Fruit fly (Drosophila melanogaster) whole organism, embryonic: ENCODE data around the gene CG10338.

Experiments used
- ATbp ChIP-seq: fragments of 200-800 bp; sonication (Bioruptor generic); optimal IDR thresholded peaks from 2 replicates; lab custom pipeline; 2017; ENCODE audit warnings: missing biosample characterization, mild to moderate bottlenecking, missing genetic modification characterization, missing genetic modification reagents
- CG10431 ChIP-seq: fragments of 200-800 bp; sonication (Bioruptor generic); optimal IDR thresholded peaks from 3 replicates; lab custom pipeline; 2018; ENCODE audit warnings: missing biosample characterization, mild to moderate bottlenecking, missing genetic modification characterization
- CG10565 ChIP-seq: fragments of 200-800 bp; sonication (Bioruptor generic); optimal IDR thresholded peaks from 3 replicates; lab custom pipeline; 2016; ENCODE audit warnings: missing biosample characterization, mild to moderate bottlenecking, missing genetic modification characterization
- CG11695 ChIP-seq: fragments of 200-800 bp; sonication (Bioruptor generic); IDR thresholded peaks from 3 replicates; pipeline ENCODE4 v1.3.6; 2022; ENCODE audit warnings: missing biosample characterization, missing genetic modification characterization
- CG11723 ChIP-seq: fragments of 200-800 bp; sonication (Bioruptor generic); optimal IDR thresholded peaks from 2 replicates; lab custom pipeline; 2017; ENCODE audit warnings: missing biosample characterization, mild to moderate bottlenecking, missing genetic modification characterization
- CG12104 ChIP-seq: fragments of 200-800 bp; sonication (Bioruptor generic); optimal IDR thresholded peaks from 3 replicates; lab custom pipeline; 2016; ENCODE audit warnings: missing biosample characterization, missing genetic modification characterization
- CG12155 ChIP-seq: fragments of 200-800 bp; sonication (Bioruptor generic); optimal IDR thresholded peaks from 3 replicates; lab custom pipeline; 2016; ENCODE audit warnings: missing biosample characterization, missing genetic modification characterization
- CG12236 ChIP-seq: fragments of 200-800 bp; sonication (Bioruptor generic); optimal IDR thresholded peaks from 2 replicates; lab custom pipeline; 2016; ENCODE audit warnings: missing biosample characterization, missing genetic modification characterization
- CG14965 ChIP-seq: fragments of 200-800 bp; sonication (Bioruptor generic); optimal IDR thresholded peaks from 2 replicates; lab custom pipeline; 2016; ENCODE audit warnings: missing biosample characterization, missing genetic modification characterization, borderline replicate concordance
- CG15011 ChIP-seq: fragments of 200-800 bp; sonication (Bioruptor generic); optimal IDR thresholded peaks from 3 replicates; lab custom pipeline; 2018; ENCODE audit warnings: missing biosample characterization, mild to moderate bottlenecking, missing genetic modification characterization
- CG1529 ChIP-seq: fragments of 200-800 bp; sonication (Bioruptor generic); optimal IDR thresholded peaks from 3 replicates; lab custom pipeline; 2018; ENCODE audit warnings: missing biosample characterization, missing genetic modification characterization
- CG15601 ChIP-seq: fragments of 200-800 bp; sonication (Bioruptor generic); optimal IDR thresholded peaks from 3 replicates; lab custom pipeline; 2019; ENCODE audit warnings: missing biosample characterization, mild to moderate bottlenecking, missing genetic modification characterization, moderate library complexity
- CG17385 ChIP-seq: fragments of 200-800 bp; sonication (Bioruptor generic); optimal IDR thresholded peaks from 3 replicates; lab custom pipeline; 2018; ENCODE audit warnings: missing biosample characterization, mild to moderate bottlenecking, missing genetic modification characterization
- CG1792 ChIP-seq: fragments of 200-800 bp; sonication (Bioruptor generic); optimal IDR thresholded peaks from 2 replicates; lab custom pipeline; 2016; ENCODE audit warnings: missing biosample characterization, missing genetic modification characterization
- CG18011 ChIP-seq: fragments of 200-800 bp; sonication (Bioruptor generic); optimal IDR thresholded peaks from 2 replicates; lab custom pipeline; 2017; ENCODE audit warnings: missing biosample characterization, missing genetic modification characterization, mild to moderate bottlenecking, moderate library complexity, missing genotype
- CG18599 ChIP-seq: fragments of 200-800 bp; sonication (Bioruptor generic); optimal IDR thresholded peaks from 3 replicates; lab custom pipeline; 2017; ENCODE audit warnings: missing biosample characterization, missing genetic modification characterization, mild to moderate bottlenecking, moderate library complexity, missing genetic modification reagents
- CG2199 ChIP-seq: fragments of 200-800 bp; sonication (Bioruptor generic); IDR thresholded peaks from 3 replicates; pipeline ENCODE4 v1.3.6; 2022; ENCODE audit warnings: missing biosample characterization, missing genetic modification characterization
- CG3065 ChIP-seq: fragments of 200-800 bp; sonication (Bioruptor generic); optimal IDR thresholded peaks from 2 replicates; lab custom pipeline; 2016; ENCODE audit warnings: missing biosample characterization, missing genetic modification characterization
- CG34422 ChIP-seq: fragments of 200-800 bp; sonication (Bioruptor generic); IDR thresholded peaks from 3 replicates; pipeline ENCODE4 v1.3.6; 2022; ENCODE audit warnings: missing biosample characterization, missing genetic modification characterization
- CG4730 ChIP-seq: fragments of 200-800 bp; sonication (Bioruptor generic); IDR thresholded peaks from 2 replicates; pipeline ENCODE4 v1.3.6; 2022; ENCODE audit warnings: missing biosample characterization, missing genetic modification characterization
- CG6683 ChIP-seq: fragments of 200-800 bp; sonication (Bioruptor generic); optimal IDR thresholded peaks from 2 replicates; lab custom pipeline; 2017; ENCODE audit warnings: missing biosample characterization, mild to moderate bottlenecking, missing genetic modification characterization, missing genetic modification reagents
- CG6765 ChIP-seq: fragments of 200-800 bp; sonication (Bioruptor generic); optimal IDR thresholded peaks from 3 replicates; lab custom pipeline; 2017; ENCODE audit warnings: missing biosample characterization, mild to moderate bottlenecking, missing genetic modification characterization
- CG7372 ChIP-seq: fragments of 200-800 bp; sonication (Bioruptor generic); IDR thresholded peaks from 2 replicates; pipeline ENCODE4 v1.3.6; 2022; ENCODE audit warnings: missing biosample characterization, missing genetic modification characterization
- CG7556 ChIP-seq: fragments of 200-800 bp; sonication (Bioruptor generic); optimal IDR thresholded peaks from 2 replicates; lab custom pipeline; 2017; ENCODE audit warnings: missing biosample characterization, mild to moderate bottlenecking, missing genetic modification characterization
- CG8290 ChIP-seq, 3 experiments: fragments of 200-800 bp; sonication (Bioruptor generic); optimal IDR thresholded peaks; 2 replicates each; lab custom pipeline; 2016 to 2019; ENCODE audit warnings: missing biosample characterization in 3 of 3, missing genetic modification characterization in 3 of 3, mild to moderate bottlenecking in 2 of 3, moderate library complexity in 1 of 3
- CG8359 ChIP-seq: fragments of 200-800 bp; sonication (Bioruptor generic); optimal IDR thresholded peaks from 2 replicates; lab custom pipeline; 2017; ENCODE audit warnings: missing biosample characterization, mild to moderate bottlenecking, missing genetic modification characterization, borderline replicate concordance
- CG9437 ChIP-seq: fragments of 200-800 bp; sonication (Bioruptor generic); optimal IDR thresholded peaks from 2 replicates; lab custom pipeline; 2018; ENCODE audit warnings: missing biosample characterization, mild to moderate bottlenecking, missing genetic modification characterization
- CoRest ChIP-seq: fragments of 200-800 bp; sonication (Bioruptor generic); optimal IDR thresholded peaks from 3 replicates; lab custom pipeline; 2018; ENCODE audit warnings: missing biosample characterization, mild to moderate bottlenecking, missing genetic modification characterization, moderate library complexity
- D19B ChIP-seq: fragments of 200-800 bp; sonication (Bioruptor generic); optimal IDR thresholded peaks from 2 replicates; lab custom pipeline; 2017; ENCODE audit warnings: missing biosample characterization, mild to moderate bottlenecking, missing genetic modification characterization
- Dbx ChIP-seq: fragments of 200-800 bp; sonication (Bioruptor generic); IDR thresholded peaks from 3 replicates; pipeline ENCODE4 v1.3.6; 2022; ENCODE audit warnings: missing biosample characterization, missing genetic modification characterization
- Dip3 ChIP-seq: fragments of 200-800 bp; sonication (Bioruptor generic); optimal IDR thresholded peaks from 3 replicates; lab custom pipeline; 2016; ENCODE audit warnings: missing biosample characterization, missing genetic modification characterization
- ERR ChIP-seq: fragments of 200-800 bp; sonication (Bioruptor generic); optimal IDR thresholded peaks from 2 replicates; lab custom pipeline; 2016; ENCODE audit warnings: missing biosample characterization, missing genetic modification characterization
- Hey ChIP-seq: fragments of 200-800 bp; sonication (Bioruptor generic); optimal IDR thresholded peaks from 3 replicates; lab custom pipeline; 2018; ENCODE audit warnings: missing biosample characterization, mild to moderate bottlenecking, missing genetic modification characterization
- MESR4 ChIP-seq: fragments of 200-800 bp; sonication (Bioruptor generic); optimal IDR thresholded peaks from 2 replicates; lab custom pipeline; 2018; ENCODE audit warnings: missing biosample characterization, mild to moderate bottlenecking, missing genetic modification characterization, moderate library complexity
- Nf-YB ChIP-seq: fragments of 200-800 bp; sonication (Bioruptor generic); optimal IDR thresholded peaks from 3 replicates; lab custom pipeline; 2019; ENCODE audit warnings: missing biosample characterization, mild to moderate bottlenecking, missing genetic modification characterization, moderate library complexity
- ash1 ChIP-seq: fragments of 200-800 bp; sonication (Bioruptor generic); optimal IDR thresholded peaks from 2 replicates; lab custom pipeline; 2018; ENCODE audit warnings: missing biosample characterization, mild to moderate bottlenecking, missing genetic modification characterization
- gsb ChIP-seq: fragments of 200-800 bp; sonication (Bioruptor generic); IDR thresholded peaks from 2 replicates; pipeline ENCODE4 v1.3.6; 2022; ENCODE audit warnings: missing biosample characterization, missing genetic modification characterization
- inv ChIP-seq: fragments of 200-800 bp; sonication (Bioruptor generic); IDR thresholded peaks from 2 replicates; pipeline ENCODE4 v1.3.6; 2022; ENCODE audit warnings: missing biosample characterization, missing genetic modification characterization; ENCODE audit not compliant: partially characterized antibody
- jing ChIP-seq: fragments of 200-800 bp; sonication (Bioruptor generic); optimal IDR thresholded peaks from 2 replicates; lab custom pipeline; 2018; ENCODE audit warnings: missing biosample characterization, mild to moderate bottlenecking, missing genetic modification characterization
- kay ChIP-seq: fragments of 200-800 bp; sonication (Bioruptor generic); optimal IDR thresholded peaks from 2 replicates; lab custom pipeline; 2016; ENCODE audit warnings: missing biosample characterization, missing genetic modification characterization
- klu ChIP-seq: fragments of 200-800 bp; sonication (Bioruptor generic); IDR thresholded peaks from 2 replicates; pipeline ENCODE4 v1.3.6; 2022; ENCODE audit warnings: missing biosample characterization, missing genetic modification characterization
- org-1 ChIP-seq: fragments of 200-800 bp; sonication (Bioruptor generic); optimal IDR thresholded peaks from 2 replicates; lab custom pipeline; 2017; ENCODE audit warnings: missing biosample characterization, missing genetic modification characterization
- prd ChIP-seq, 3 experiments: fragments of >200 bp in 2 of 3; fragments of 200-800 bp in 1 of 3; sonication (Bioruptor generic) in 1 of 3; optimal IDR thresholded peaks in 2 of 3; IDR thresholded peaks in 1 of 3; 2 replicates in 2 of 3; 3 replicates in 1 of 3; pipeline versions ENCODE4 v1.3.6 to Lab custom; 2017 to 2022; ENCODE audit warnings: missing biosample characterization in 1 of 3, missing genetic modification characterization in 1 of 3
- ranshi ChIP-seq: fragments of 200-800 bp; sonication (Bioruptor generic); IDR thresholded peaks from 2 replicates; pipeline ENCODE4 v1.3.6; 2022; ENCODE audit warnings: missing biosample characterization, missing genetic modification characterization
- repo ChIP-seq: fragments of 200-800 bp; sonication (Bioruptor generic); optimal IDR thresholded peaks from 2 replicates; lab custom pipeline; 2016; ENCODE audit warnings: missing biosample characterization, missing genetic modification characterization
- rib ChIP-seq: fragments of 200-800 bp; sonication (Bioruptor generic); IDR thresholded peaks from 2 replicates; pipeline ENCODE4 v1.3.6; 2022; ENCODE audit warnings: missing biosample characterization, missing genetic modification characterization
- sc ChIP-seq, 3 experiments: fragments of >200 bp in 2 of 3; fragments of 200-800 bp in 1 of 3; sonication (Bioruptor generic) in 1 of 3; optimal IDR thresholded peaks; 2 replicates in 2 of 3; 3 replicates in 1 of 3; lab custom pipeline; 2017; ENCODE audit warnings: mild to moderate bottlenecking in 1 of 3, missing biosample characterization in 1 of 3, missing genetic modification characterization in 1 of 3, missing genetic modification reagents in 1 of 3
- seq ChIP-seq: fragments of 200-800 bp; sonication (Bioruptor generic); IDR thresholded peaks from 2 replicates; pipeline ENCODE4 v1.3.6; 2022; ENCODE audit warnings: missing biosample characterization, missing genetic modification characterization
- ttk ChIP-seq: fragments of 200-800 bp; sonication (Bioruptor generic); IDR thresholded peaks from 2 replicates; pipeline ENCODE4 v2.1.2; 2022; ENCODE audit warnings: missing biosample characterization, missing genetic modification characterization

The CG10338 gene

dm6 chr2L:18717365-18718011 lies 22.0 kb downstream of the CG10338 start (continued):
- TF ChIP-seq CG12236 (no peak), CG2199 (GFP tag; lab: Robert Waterston, UW) (no peak), CG9437 (no peak), CG8290 (GFP tag; optimal IDR thresholded peaks at IDR 0.05; lab: Kevin White, UChicago) (no peak), CG8290 (tag; optimal IDR thresholded peaks at IDR 0.05; lab: Kevin White, UChicago) (no peak), CG15601 (tag; lab: Kevin White, UChicago) (peak; percentile 8), CG18011 (GFP tag; lab: Kevin White, UChicago) (no peak), Dbx (GFP tag; lab: Robert Waterston, UW) (no peak), CG7372 (GFP tag; lab: Robert Waterston, UW) (no peak), CG4730 (GFP tag; lab: Robert Waterston, UW) (no peak), sc (optimal IDR thresholded peaks at IDR 0.05; lab: Kevin White, UChicago) (no peak), sc (GFP tag; optimal IDR thresholded peaks at IDR 0.05; lab: Kevin White, UChicago) (no peak), CG6683 (GFP tag; lab: Kevin White, UChicago) (no peak), ash1 (no peak), CoRest (tag; lab: Kevin White, UChicago) (no peak), CG18599 (GFP tag; lab: Kevin White, UChicago) (peak; percentile 22), CG1792 (GFP tag; lab: Kevin White, UChicago) (no peak), ATbp (peak; percentile 76), CG12155 (GFP tag; lab: Kevin White, UChicago) (no peak), prd (optimal IDR thresholded peaks at IDR 0.05; lab: Kevin White, UChicago) (no peak), prd (GFP tag; IDR thresholded peaks at IDR 0.05; lab: Robert Waterston, UW) (no peak), rib (no peak), Hey (tag; lab: Kevin White, UChicago) (no peak), CG34422 (GFP tag; lab: Robert Waterston, UW) (no peak), ttk (GFP tag; lab: Robert Waterston, UW) (no peak), CG7556 (GFP tag; lab: Kevin White, UChicago) (no peak), jing (GFP tag; lab: Kevin White, UChicago) (peak; percentile 19), Dip3 (GFP tag; lab: Kevin White, UChicago) (no peak), Nf-YB (GFP tag; lab: Kevin White, UChicago) (no peak), CG10431 (GFP tag; lab: Kevin White, UChicago) (no peak), kay (GFP tag; lab: Kevin White, UChicago) (no peak), CG14965 (GFP tag; lab: Kevin White, UChicago) (no peak), CG11695 (GFP tag; lab: Robert Waterston, UW) (0 out of 3 replicates have a peak, but pooled peaks have one; percentile 31), CG10565 (GFP tag; lab: Kevin White, UChicago) (no peak), D19B (GFP tag; lab: Kevin White, UChicago) (no peak), CG15011 (no peak), CG1529 (GFP tag; lab: Kevin White, UChicago) (peak; percentile 11), gsb (no peak), ranshi (GFP tag; lab: Robert Waterston, UW) (no peak), org-1 (no peak), CG17385 (peak; percentile 5), CG11723 (peak; percentile 6), CG8359 (no peak), seq (GFP tag; lab: Robert Waterston, UW) (peak; percentile 41; the same call in 1 of the 2 replicates), CG12104 (GFP tag; lab: Kevin White, UChicago) (no peak), inv (GFP tag; lab: Robert Waterston, UW) (no peak), ERR (no peak), CG6765 (GFP tag; lab: Kevin White, UChicago) (no peak), MESR4 (GFP tag; lab: Kevin White, UChicago) (no peak), repo (GFP tag; lab: Kevin White, UChicago) (no peak), klu (GFP tag; lab: Robert Waterston, UW) (no peak), CG3065 (GFP tag; lab: Kevin White, UChicago) (no peak)
